Worm (Caenorhabditis elegans): Measurements from ENCODE around the gene pac-1.

ce11 chrIII:8521654-8522392 is 27.0 kb downstream of the pac-1 start:
- TF ChIP-seq nfya-1 (tag; optimal IDR thresholded peaks at IDR 0.05; ENCODE audit: insufficient read depth) = no peak
- TF ChIP-seq pha-4 (tag; optimal IDR thresholded peaks at IDR 0.05) = peak; percentile 97
- no peak for TF ChIP-seq fkh-10 (GFP tag; optimal IDR thresholded peaks at IDR 0.05)
- TF ChIP-seq ZK546.5 (tag; optimal IDR thresholded peaks at IDR 0.05) = no peak
- no peak for TF ChIP-seq unc-39 (tag; optimal IDR thresholded peaks at IDR 0.05)
- TF ChIP-seq unc-62 (GFP tag; optimal IDR thresholded peaks at IDR 0.05) = no peak
- TF ChIP-seq nhr-12 (tag; optimal IDR thresholded peaks at IDR 0.05) = no peak
- TF ChIP-seq nhr-76 (tag; optimal IDR thresholded peaks at IDR 0.05) = no peak
- TF ChIP-seq snpc-4 (tag; optimal IDR thresholded peaks at IDR 0.05) = no peak
- TF ChIP-seq ama-1 (optimal IDR thresholded peaks at IDR 0.05) = no peak
- no peak for TF ChIP-seq nhr-237 (tag; optimal IDR thresholded peaks at IDR 0.05)
- TF ChIP-seq fos-1 (tag; optimal IDR thresholded peaks at IDR 0.05) = no peak
- TF ChIP-seq nhr-11 (tag; optimal IDR thresholded peaks at IDR 0.05) = no peak

All from whole organism, L3 larva.